Worm (Caenorhabditis elegans): ENCODE data around the gene puf-5.

DNA sequence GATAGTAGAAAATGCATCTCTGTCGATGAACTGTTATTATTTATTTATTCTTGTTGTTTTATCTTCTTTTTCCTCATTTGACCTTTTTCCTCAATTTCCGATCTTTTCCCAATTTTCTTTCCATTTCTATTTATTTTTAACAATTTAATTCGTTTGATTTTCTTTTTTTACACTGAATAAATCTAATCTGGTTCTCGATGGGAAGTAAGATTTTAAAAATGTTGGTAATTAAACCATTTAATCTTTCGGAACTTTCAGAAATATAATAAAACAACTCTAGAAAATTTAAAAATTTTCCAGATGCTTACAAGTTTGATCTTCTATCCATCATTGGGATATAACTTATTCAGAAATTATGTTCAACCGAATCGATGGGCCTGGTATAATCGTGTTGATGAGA, 31.2 kb downstream of the puf-5 start, which contains the start of gene F28C6.8:
- TF ChIP-seq nhr-237 (tag; optimal IDR thresholded peaks at IDR 0.05) (no peak), unc-55 (GFP tag; optimal IDR thresholded peaks at IDR 0.05) (no peak), lsy-2 (tag; optimal IDR thresholded peaks at IDR 0.05) (no peak), zag-1 (tag; optimal IDR thresholded peaks at IDR 0.05) (no peak), egl-27 (tag; optimal IDR thresholded peaks at IDR 0.05) (no peak), ztf-11 (tag; optimal IDR thresholded peaks at IDR 0.05) (no peak), nhr-12 (tag; optimal IDR thresholded peaks at IDR 0.05) (no peak), nhr-11 (tag; optimal IDR thresholded peaks at IDR 0.05) (no peak), aly-2 (tag; optimal IDR thresholded peaks at IDR 0.05) (no peak)
